Fruit fly (Drosophila melanogaster): ENCODE results near the gene Mzt1.

The Mzt1 gene

dm6 chr3L:2421138-2421537 lies 32.1 kb downstream of the Mzt1 start:
- TF ChIP-seq CG5204 (GFP tag; optimal IDR thresholded peaks at IDR 0.05): no peak
- TF ChIP-seq cnc (optimal IDR thresholded peaks at IDR 0.05): no peak
- TF ChIP-seq cic (GFP tag; optimal IDR thresholded peaks at IDR 0.05): no peak
- TF ChIP-seq CG33017 (tag; optimal IDR thresholded peaks at IDR 0.05): no peak
- no peak for TF ChIP-seq CG7101 (tag; optimal IDR thresholded peaks at IDR 0.05)
- TF ChIP-seq tj (GFP tag; optimal IDR thresholded peaks at IDR 0.05): no peak
- TF ChIP-seq kay (GFP tag; ENCODE audit: borderline replicate concordance): no peak
- TF ChIP-seq bab1 (GFP tag; optimal IDR thresholded peaks at IDR 0.05): no peak
- no peak for TF ChIP-seq Clk (GFP tag; optimal IDR thresholded peaks at IDR 0.05)
- TF ChIP-seq pad (GFP tag; optimal IDR thresholded peaks at IDR 0.05): no peak
- no peak for TF ChIP-seq Mnt (GFP tag; optimal IDR thresholded peaks at IDR 0.05)
- TF ChIP-seq toe (GFP tag; optimal IDR thresholded peaks at IDR 0.05): no peak
- TF ChIP-seq Crg-1 (GFP tag; optimal IDR thresholded peaks at IDR 0.05): no peak
- no peak for TF ChIP-seq ovo (GFP tag; optimal IDR thresholded peaks at IDR 0.05)
- TF ChIP-seq CG11617 (GFP tag; optimal IDR thresholded peaks at IDR 0.05): no peak
- TF ChIP-seq CG1620 (GFP tag; optimal IDR thresholded peaks at IDR 0.05): no peak
- TF ChIP-seq CG14711 (tag; optimal IDR thresholded peaks at IDR 0.05): no peak
- no peak for TF ChIP-seq CG12768 (GFP tag; optimal IDR thresholded peaks at IDR 0.05)
- no peak for TF ChIP-seq CG7045 (GFP tag; optimal IDR thresholded peaks at IDR 0.05)

- TF ChIP-seq CG14711 (tag; optimal IDR thresholded peaks at IDR 0.05) (no peak), kay (GFP tag; ENCODE audit: borderline replicate concordance) (no peak), Crg-1 (GFP tag; optimal IDR thresholded peaks at IDR 0.05) (no peak), ovo (GFP tag; optimal IDR thresholded peaks at IDR 0.05) (no peak), CG12768 (GFP tag; optimal IDR thresholded peaks at IDR 0.05) (no peak), tj (GFP tag; optimal IDR thresholded peaks at IDR 0.05) (no peak), CG7101 (tag; optimal IDR thresholded peaks at IDR 0.05) (no peak), Hr96 (GFP tag; optimal IDR thresholded peaks at IDR 0.05) (no peak), bab1 (GFP tag; optimal IDR thresholded peaks at IDR 0.05) (no peak), Mnt (GFP tag; optimal IDR thresholded peaks at IDR 0.05) (no peak), pad (GFP tag; optimal IDR thresholded peaks at IDR 0.05) (no peak), cic (GFP tag; optimal IDR thresholded peaks at IDR 0.05) (no peak), CG33017 (tag; optimal IDR thresholded peaks at IDR 0.05) (no peak)
These were observed 33.7 kb downstream of the Mzt1 start for dm6 chr3L:2422763-2423162.

- no peak for TF ChIP-seq cic (GFP tag; optimal IDR thresholded peaks at IDR 0.05)
- peak; percentile 97 for TF ChIP-seq tj (GFP tag; optimal IDR thresholded peaks at IDR 0.05)
- no peak for TF ChIP-seq CG33017 (tag; optimal IDR thresholded peaks at IDR 0.05)
- no peak for TF ChIP-seq CG11617 (GFP tag; optimal IDR thresholded peaks at IDR 0.05)
- no peak for TF ChIP-seq CG7045 (GFP tag; optimal IDR thresholded peaks at IDR 0.05)
- TF ChIP-seq toe (GFP tag; optimal IDR thresholded peaks at IDR 0.05): no peak
- no peak for TF ChIP-seq pad (GFP tag; optimal IDR thresholded peaks at IDR 0.05)
- TF ChIP-seq Crg-1 (GFP tag; optimal IDR thresholded peaks at IDR 0.05): no peak
- peak; percentile 8 for TF ChIP-seq bab1 (GFP tag; optimal IDR thresholded peaks at IDR 0.05)
- TF ChIP-seq CG5204 (GFP tag; optimal IDR thresholded peaks at IDR 0.05): no peak
- TF ChIP-seq CG7101 (tag; optimal IDR thresholded peaks at IDR 0.05): no peak
- TF ChIP-seq ovo (GFP tag; optimal IDR thresholded peaks at IDR 0.05): no peak
These were observed 34.5 kb downstream of the Mzt1 start for dm6 chr3L:2423572-2423971.

dm6 chr3L:2424094-2424493 lies 35.0 kb downstream of the Mzt1 start:
- TF ChIP-seq kay (GFP tag; ENCODE audit: borderline replicate concordance) (no peak), CG7045 (GFP tag; optimal IDR thresholded peaks at IDR 0.05) (no peak), pad (GFP tag; optimal IDR thresholded peaks at IDR 0.05) (no peak), cic (GFP tag; optimal IDR thresholded peaks at IDR 0.05) (no peak)

dm6 chr3L:2425687-2426086 lies 36.6 kb downstream of the Mzt1 start:
- no peak for TF ChIP-seq toe (GFP tag; optimal IDR thresholded peaks at IDR 0.05)
- no peak for TF ChIP-seq CG12768 (GFP tag; optimal IDR thresholded peaks at IDR 0.05)
- no peak for TF ChIP-seq ovo (GFP tag; optimal IDR thresholded peaks at IDR 0.05)
- TF ChIP-seq CG1620 (GFP tag; optimal IDR thresholded peaks at IDR 0.05): no peak
- TF ChIP-seq CG7101 (tag; optimal IDR thresholded peaks at IDR 0.05): no peak
- TF ChIP-seq tj (GFP tag; optimal IDR thresholded peaks at IDR 0.05): no peak
- no peak for TF ChIP-seq CG7045 (GFP tag; optimal IDR thresholded peaks at IDR 0.05)
- TF ChIP-seq CG33017 (tag; optimal IDR thresholded peaks at IDR 0.05): no peak
- TF ChIP-seq Hr96 (GFP tag; optimal IDR thresholded peaks at IDR 0.05): no peak
- TF ChIP-seq Clk (GFP tag; optimal IDR thresholded peaks at IDR 0.05): no peak
- no peak for TF ChIP-seq Mnt (GFP tag; optimal IDR thresholded peaks at IDR 0.05)
- no peak for TF ChIP-seq CG14711 (tag; optimal IDR thresholded peaks at IDR 0.05)
- TF ChIP-seq pad (GFP tag; optimal IDR thresholded peaks at IDR 0.05): no peak
- TF ChIP-seq cic (GFP tag; optimal IDR thresholded peaks at IDR 0.05): no peak
- no peak for TF ChIP-seq bab1 (GFP tag; optimal IDR thresholded peaks at IDR 0.05)

dm6 chr3L:2426407-2426951 lies 37.4 kb downstream of the Mzt1 start:
- TF ChIP-seq CG33017 (tag; optimal IDR thresholded peaks at IDR 0.05) (peak; percentile 43), Mnt (GFP tag; optimal IDR thresholded peaks at IDR 0.05) (peak; percentile 19), tj (GFP tag; optimal IDR thresholded peaks at IDR 0.05) (no peak), kay (GFP tag; ENCODE audit: borderline replicate concordance) (peak; percentile 14), CG11617 (GFP tag; optimal IDR thresholded peaks at IDR 0.05) (no peak), Clk (GFP tag; optimal IDR thresholded peaks at IDR 0.05) (no peak), CG7101 (tag; optimal IDR thresholded peaks at IDR 0.05) (peak; percentile 19), CG14711 (tag; optimal IDR thresholded peaks at IDR 0.05) (peak; percentile 27), pad (GFP tag; optimal IDR thresholded peaks at IDR 0.05) (no peak), cnc (optimal IDR thresholded peaks at IDR 0.05) (no peak), Crg-1 (GFP tag; optimal IDR thresholded peaks at IDR 0.05) (no peak), Hr96 (GFP tag; optimal IDR thresholded peaks at IDR 0.05) (no peak), CG7045 (GFP tag; optimal IDR thresholded peaks at IDR 0.05) (peak; percentile 58), CG1620 (GFP tag; optimal IDR thresholded peaks at IDR 0.05) (no peak), cic (GFP tag; optimal IDR thresholded peaks at IDR 0.05) (peak; percentile 22), CG12768 (GFP tag; optimal IDR thresholded peaks at IDR 0.05) (no peak), bab1 (GFP tag; optimal IDR thresholded peaks at IDR 0.05) (no peak), ovo (GFP tag; optimal IDR thresholded peaks at IDR 0.05) (peak; percentile 1), CG5204 (GFP tag; optimal IDR thresholded peaks at IDR 0.05) (no peak), toe (GFP tag; optimal IDR thresholded peaks at IDR 0.05) (no peak)

Measured in whole organism, adult.